Worm (Caenorhabditis elegans) whole organism, early embryonic: ENCODE results near the gene nlp-82.

Experiments used
- ama-1 ChIP-seq: fragments of 150-350 bp; optimal IDR thresholded peaks from 2 replicates; lab custom pipeline; 2014
- ceh-36 ChIP-seq: sonication (generic microtip); optimal IDR thresholded peaks from 2 replicates; lab custom pipeline; 2016; ENCODE audit warnings: missing genetic modification characterization, inconsistent platforms, missing compliant biosample characterization
- hmbx-1 ChIP-seq: sonication (generic microtip); optimal IDR thresholded peaks from 2 replicates; lab custom pipeline; 2016; ENCODE audit warnings: mild to moderate bottlenecking, missing genetic modification characterization, missing compliant biosample characterization
- hnd-1 ChIP-seq: sonication (generic microtip); optimal IDR thresholded peaks from 2 replicates; lab custom pipeline; 2016; ENCODE audit warnings: missing genetic modification characterization, missing compliant biosample characterization
- scrt-1 ChIP-seq: fragments of 200-800 bp; sonication (Bioruptor generic); IDR thresholded peaks from 2 replicates; pipeline ENCODE4 v1.3.6; 2022; ENCODE audit warnings: missing genetic modification characterization, missing compliant biosample characterization
- tra-4 ChIP-seq: sonication (generic microtip); optimal IDR thresholded peaks from 2 replicates; lab custom pipeline; 2017; ENCODE audit warnings: missing genetic modification characterization, missing compliant biosample characterization

ce11 chrII:9265705-9266104 is 11.6 kb upstream of the nlp-82 start:
- no peak for TF ChIP-seq ama-1 (lab: Kevin White, UChicago)
- TF ChIP-seq tra-4 (tag; lab: Kevin White, UChicago) = no peak
- TF ChIP-seq scrt-1 (GFP tag; lab: Robert Waterston, UW) = no peak
- no peak for TF ChIP-seq ceh-36 (tag; lab: Kevin White, UChicago)
- no peak for TF ChIP-seq hnd-1 (tag; lab: Kevin White, UChicago)
- no peak for TF ChIP-seq hmbx-1 (tag; lab: Kevin White, UChicago)
